Fruit fly (Drosophila melanogaster): ENCODE measurements around the gene PIG-P.
A peak's percentile ranks its signal among the peaks of the same experiment; 100 is the strongest.

Gene PIG-P

dm6 chr3R:26059195-26059594 is 1.2 kb upstream of the PIG-P start, which contains the start of the genes RpL34a and Trmt61 (continued):
- TF ChIP-seq CG8944 (GFP tag; optimal IDR thresholded peaks at IDR 0.05), result peak; percentile 46
- peak; percentile 98 for TF ChIP-seq sens (GFP tag)
- TF ChIP-seq CG7987 (GFP tag; optimal IDR thresholded peaks at IDR 0.05), result peak; percentile 91
- peak; percentile 60 for TF ChIP-seq fu2 (GFP tag; optimal IDR thresholded peaks at IDR 0.05)
- TF ChIP-seq insv (GFP tag; optimal IDR thresholded peaks at IDR 0.05), result peak in 1 of 2 experiments; percentile 82
- peak; percentile 68 for TF ChIP-seq wor (GFP tag; IDR thresholded peaks at IDR 0.05)
- TF ChIP-seq CG9215 (GFP tag; IDR thresholded peaks at IDR 0.05), result peak; percentile 58
- no peak for TF ChIP-seq CG8478 (optimal IDR thresholded peaks at IDR 0.05)
- TF ChIP-seq CG17361 (GFP tag; IDR thresholded peaks at IDR 0.05), result peak; percentile 93
- peak; percentile 78 for TF ChIP-seq HmgZ (tag; optimal IDR thresholded peaks at IDR 0.05)
- peak; percentile 93 for TF ChIP-seq gcm (GFP tag; optimal IDR thresholded peaks at IDR 0.05)
- peak; percentile 56 for TF ChIP-seq Hmx (GFP tag; optimal IDR thresholded peaks at IDR 0.05)
- TF ChIP-seq trh (GFP tag; optimal IDR thresholded peaks at IDR 0.05), result peak; percentile 79
- no peak for TF ChIP-seq Dip2 (GFP tag; IDR thresholded peaks at IDR 0.05)
- TF ChIP-seq Fer3 (tag; optimal IDR thresholded peaks at IDR 0.05), result peak; percentile 86
- no peak for TF ChIP-seq z (GFP tag; IDR thresholded peaks at IDR 0.05)
- peak; percentile 92 for TF ChIP-seq PHDP (tag; optimal IDR thresholded peaks at IDR 0.05)
- TF ChIP-seq CG7357 (GFP tag; IDR thresholded peaks at IDR 0.05), result 0 out of 3 replicates have a peak, but pooled peaks have one; percentile 24
- TF ChIP-seq hkb (optimal IDR thresholded peaks at IDR 0.05), result no peak
- TF ChIP-seq hkb (GFP tag; IDR thresholded peaks at IDR 0.05), result peak; percentile 88
- peak; percentile 79 for TF ChIP-seq CG7556 (GFP tag; optimal IDR thresholded peaks at IDR 0.05)
- TF ChIP-seq CG2202 (tag; optimal IDR thresholded peaks at IDR 0.05), result peak; percentile 86
- TF ChIP-seq Neu2 (GFP tag; optimal IDR thresholded peaks at IDR 0.05; ENCODE audit: borderline replicate concordance), result peak; percentile 52
- TF ChIP-seq CG4617 (GFP tag; optimal IDR thresholded peaks at IDR 0.05; ENCODE audit: borderline replicate concordance), result peak; percentile 68
- 0 out of 2 replicates have a peak, but pooled peaks have one; percentile 27 for TF ChIP-seq CG11696 (GFP tag; IDR thresholded peaks at IDR 0.05)
- TF ChIP-seq CrebB (tag; optimal IDR thresholded peaks at IDR 0.05), result peak; percentile 92
- no peak for TF ChIP-seq CG42726 (GFP tag; IDR thresholded peaks at IDR 0.05; ENCODE audit: partially characterized antibody)
- peak; percentile 90 for TF ChIP-seq nerfin-1 (tag; optimal IDR thresholded peaks at IDR 0.05)
- peak; percentile 96 for TF ChIP-seq Med (GFP tag)
- TF ChIP-seq fd3F (GFP tag; optimal IDR thresholded peaks at IDR 0.05), result peak; percentile 82
- TF ChIP-seq ci (GFP tag; IDR thresholded peaks at IDR 0.05), result peak; percentile 82
- peak; percentile 70; the same call in 1 of the 2 replicates for TF ChIP-seq Oaz (GFP tag; IDR thresholded peaks at IDR 0.05)
- peak; percentile 76 to 79 for TF ChIP-seq Pdp1 (GFP tag; optimal IDR thresholded peaks at IDR 0.05)
- TF ChIP-seq br (optimal IDR thresholded peaks at IDR 0.05), result no peak
- TF ChIP-seq tx (GFP tag; optimal IDR thresholded peaks at IDR 0.05), result peak; percentile 53
- TF ChIP-seq CG10431 (GFP tag; optimal IDR thresholded peaks at IDR 0.05), result peak; percentile 83
- TF ChIP-seq CG33557 (GFP tag; optimal IDR thresholded peaks at IDR 0.05), result peak; percentile 94
- TF ChIP-seq CG9876 (GFP tag; optimal IDR thresholded peaks at IDR 0.05), result peak; percentile 21
- peak; percentile 30; the same call in 1 of the 2 replicates for TF ChIP-seq CG4730 (GFP tag; IDR thresholded peaks at IDR 0.05)
- TF ChIP-seq shn (GFP tag; optimal IDR thresholded peaks at IDR 0.05), result peak; percentile 73
- TF ChIP-seq E2f1 (GFP tag; IDR thresholded peaks at IDR 0.05), result peak; percentile 84
- TF ChIP-seq Ravus (GFP tag; IDR thresholded peaks at IDR 0.05), result no peak
- TF ChIP-seq Nf-YC (tag; optimal IDR thresholded peaks at IDR 0.05), result peak; percentile 81
- peak; percentile 81 for TF ChIP-seq Dref (GFP tag; IDR thresholded peaks at IDR 0.05)
- peak; percentile 54; the same call in 1 of the 2 replicates for TF ChIP-seq NFAT (GFP tag; IDR thresholded peaks at IDR 0.05)
- TF ChIP-seq h (optimal IDR thresholded peaks at IDR 0.05), result no peak
- TF ChIP-seq grn (GFP tag; optimal IDR thresholded peaks at IDR 0.05), result peak; percentile 54
- TF ChIP-seq CG11695 (GFP tag; IDR thresholded peaks at IDR 0.05), result peak; percentile 84
- TF ChIP-seq CG15011 (GFP tag; optimal IDR thresholded peaks at IDR 0.05), result peak; percentile 88
- no peak for TF ChIP-seq Sin3A (optimal IDR thresholded peaks at IDR 0.05)
- peak; percentile 94 for TF ChIP-seq CG4328 (GFP tag; optimal IDR thresholded peaks at IDR 0.05)
- TF ChIP-seq CG33213 (GFP tag; optimal IDR thresholded peaks at IDR 0.05), result peak; percentile 86
- TF ChIP-seq bsh (GFP tag; optimal IDR thresholded peaks at IDR 0.05), result peak in 1 of 2 experiments; percentile 77

Data from whole organism, embryonic.